Worm (Caenorhabditis elegans): Measurements from ENCODE around the gene poml-4.

poml-4 gene

ce11 chrII:1501614-1502355 is 38.9 kb upstream of the poml-4 start (continued):
- peak; percentile 95 for TF ChIP-seq lin-14 (GFP tag; optimal IDR thresholded peaks at IDR 0.05)
- peak; percentile 81 for TF ChIP-seq nhr-71 (tag; optimal IDR thresholded peaks at IDR 0.05)
- 0 out of 2 replicates have a peak, but pooled peaks have one; percentile 28 for TF ChIP-seq unc-98 (GFP tag; IDR thresholded peaks at IDR 0.05)

- no peak for TF ChIP-seq lir-3 (tag; optimal IDR thresholded peaks at IDR 0.05; ENCODE audit: poor library complexity)
- peak; percentile 13 for TF ChIP-seq tlp-1 (tag; optimal IDR thresholded peaks at IDR 0.05)
- no peak for TF ChIP-seq mdl-1 (tag; optimal IDR thresholded peaks at IDR 0.05)
- no peak for TF ChIP-seq lin-15B (tag; optimal IDR thresholded peaks at IDR 0.05)
- TF ChIP-seq jun-1 (tag; optimal IDR thresholded peaks at IDR 0.05), result no peak
- TF ChIP-seq nhr-20 (tag; optimal IDR thresholded peaks at IDR 0.05), result no peak
- peak in 1 of 2 experiments; percentile 2 for TF ChIP-seq lin-35 (GFP tag; optimal IDR thresholded peaks at IDR 0.05)
- TF ChIP-seq elt-3 (tag; optimal IDR thresholded peaks at IDR 0.05), result peak in 5 of 6 experiments; percentile 10 to 87 (median 33)
- no peak for TF ChIP-seq mab-9 (GFP tag; IDR thresholded peaks at IDR 0.05)
- peak; percentile 3 for TF ChIP-seq lin-14 (GFP tag; optimal IDR thresholded peaks at IDR 0.05)
- TF ChIP-seq dpl-1 (GFP tag; optimal IDR thresholded peaks at IDR 0.05), result no peak
- peak; percentile 76 for TF ChIP-seq elt-2 (tag; optimal IDR thresholded peaks at IDR 0.05)
- no peak for TF ChIP-seq sox-4 (tag; optimal IDR thresholded peaks at IDR 0.05)
- TF ChIP-seq aly-2 (tag; optimal IDR thresholded peaks at IDR 0.05), result no peak
These were observed 37.1 kb upstream of the poml-4 start for ce11 chrII:1503663-1504062.

ce11 chrII:1504266-1504665 is 36.5 kb upstream of the poml-4 start, which contains the start of gene fdgt-1:
Gene fdgt-1, plus strand, starts transcription at chrII:1504566.
- TF ChIP-seq lin-14 (GFP tag; optimal IDR thresholded peaks at IDR 0.05), result peak; percentile 1
- TF ChIP-seq fkh-8 (tag; optimal IDR thresholded peaks at IDR 0.05), result no peak
- TF ChIP-seq nhr-19 (GFP tag; conservative IDR thresholded peaks at IDR 0.05), result no peak
- no peak for TF ChIP-seq egl-27 (tag; optimal IDR thresholded peaks at IDR 0.05)
- no peak for TF ChIP-seq nhr-85 (tag)
- TF ChIP-seq rnt-1 (tag; optimal IDR thresholded peaks at IDR 0.05), result no peak
- no peak for TF ChIP-seq ceh-88 (GFP tag; IDR thresholded peaks at IDR 0.05)

- TF ChIP-seq efl-1 (optimal IDR thresholded peaks at IDR 0.05) (no peak), efl-1 (GFP tag; optimal IDR thresholded peaks at IDR 0.05 in 1 of 2) (peak in 1 of 2 experiments; percentile 37), alr-1 (tag; optimal IDR thresholded peaks at IDR 0.05; ENCODE audit: borderline replicate concordance) (no peak), ama-1 (optimal IDR thresholded peaks at IDR 0.05) (no peak), mep-1 (tag; optimal IDR thresholded peaks at IDR 0.05) (no peak), elt-2 (tag; optimal IDR thresholded peaks at IDR 0.05) (peak; percentile 8)
These were observed 23.4 kb upstream of the poml-4 start, which contains the start of gene math-45 for ce11 chrII:1517354-1517753. Gene math-45, minus strand, starts transcription at chrII:1517454.

- TF ChIP-seq mab-9 (GFP tag; IDR thresholded peaks at IDR 0.05) (no peak), C34B4.2 (tag; optimal IDR thresholded peaks at IDR 0.05) (no peak), alr-1 (tag; optimal IDR thresholded peaks at IDR 0.05; ENCODE audit: borderline replicate concordance) (no peak), lin-39 (tag; optimal IDR thresholded peaks at IDR 0.05) (no peak), unc-98 (GFP tag; IDR thresholded peaks at IDR 0.05) (no peak), C16A3.4 (tag; optimal IDR thresholded peaks at IDR 0.05) (no peak), mef-2 (tag; optimal IDR thresholded peaks at IDR 0.05) (no peak), nhr-90 (tag; optimal IDR thresholded peaks at IDR 0.05; ENCODE audit: poor library complexity) (no peak), hlh-4 (tag; optimal IDR thresholded peaks at IDR 0.05) (no peak), hlh-17 (GFP tag; optimal IDR thresholded peaks at IDR 0.05; ENCODE audit: borderline replicate concordance) (no peak), ceh-63 (GFP tag; optimal IDR thresholded peaks at IDR 0.05) (no peak), nhr-71 (tag; optimal IDR thresholded peaks at IDR 0.05) (no peak), nhr-28 (tag; optimal IDR thresholded peaks at IDR 0.05) (no peak), ces-1 (GFP tag; optimal IDR thresholded peaks at IDR 0.05) (no peak), nhr-19 (GFP tag; conservative IDR thresholded peaks at IDR 0.05) (no peak)
These were observed 21.8 kb upstream of the poml-4 start, which contains the start of gene Y51H7BR.8 for ce11 chrII:1518914-1519313. Gene Y51H7BR.8, plus strand, starts transcription at chrII:1519214.

All from whole organism, L1 larva.